Worm (Caenorhabditis elegans): ENCODE measurements around the gene esyt-2.

DNA sequence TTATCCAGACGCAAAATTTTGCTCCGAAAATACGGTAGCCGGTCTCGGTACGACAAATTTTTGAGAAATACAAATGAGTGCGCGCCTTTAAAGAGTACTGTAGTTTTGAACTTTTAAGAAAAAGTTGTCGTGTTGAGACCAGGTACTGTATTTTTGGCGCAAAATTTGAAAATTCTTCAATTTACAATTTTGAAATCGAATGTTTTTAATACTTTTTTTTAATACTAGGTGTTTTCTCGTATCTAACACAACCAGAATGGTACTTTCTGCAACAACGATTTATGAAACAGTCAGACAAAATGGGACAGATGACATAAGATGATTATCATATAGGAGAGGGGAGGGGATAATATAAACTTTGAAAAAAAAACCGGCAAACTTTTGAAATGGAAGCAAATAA lies 35.1 kb downstream of the esyt-2 start:
- TF ChIP-seq nhr-237 (tag; optimal IDR thresholded peaks at IDR 0.05), result no peak
- no peak for TF ChIP-seq elt-3 (tag; optimal IDR thresholded peaks at IDR 0.05)
- TF ChIP-seq M03D4.4 (tag; optimal IDR thresholded peaks at IDR 0.05), result no peak
- TF ChIP-seq nhr-12 (tag; optimal IDR thresholded peaks at IDR 0.05), result no peak
- no peak for TF ChIP-seq snpc-4 (tag; optimal IDR thresholded peaks at IDR 0.05)
- no peak for TF ChIP-seq lsy-2 (tag; optimal IDR thresholded peaks at IDR 0.05)
- TF ChIP-seq tbx-8 (GFP tag; optimal IDR thresholded peaks at IDR 0.05), result no peak
- no peak for TF ChIP-seq lin-13 (tag; optimal IDR thresholded peaks at IDR 0.05)
- TF ChIP-seq ham-2 (GFP tag; optimal IDR thresholded peaks at IDR 0.05), result no peak
- no peak for TF ChIP-seq blmp-1 (tag; optimal IDR thresholded peaks at IDR 0.05)
- TF ChIP-seq nhr-76 (tag; optimal IDR thresholded peaks at IDR 0.05), result no peak
- no peak for TF ChIP-seq nhr-28 (tag; optimal IDR thresholded peaks at IDR 0.05)
- no peak for TF ChIP-seq mep-1 (tag; optimal IDR thresholded peaks at IDR 0.05)
- TF ChIP-seq unc-120 (tag; optimal IDR thresholded peaks at IDR 0.05; ENCODE audit: poor library complexity, severe bottlenecking), result no peak
